Fruit fly (Drosophila melanogaster) whole organism, embryonic: Measurements from ENCODE around the gene CG13386.

ENCODE experiments used
- Antp ChIP-seq: fragments of 200-800 bp; sonication (Bioruptor generic); optimal IDR thresholded peaks from 3 replicates; lab custom pipeline; 2016; ENCODE audit warnings: missing biosample characterization, missing genetic modification characterization
- Atf-2 ChIP-seq: fragments of 200-800 bp; sonication (Bioruptor generic); optimal IDR thresholded peaks from 2 replicates; lab custom pipeline; 2016; ENCODE audit warnings: missing biosample characterization, missing genetic modification characterization
- B-H1 ChIP-seq: fragments of 200-800 bp; sonication (Bioruptor generic); IDR thresholded peaks from 3 replicates; pipeline ENCODE4 v1.3.6; 2022; ENCODE audit warnings: missing biosample characterization, missing genetic modification characterization
- CG10462 ChIP-seq: fragments of 200-800 bp; sonication (Bioruptor generic); optimal IDR thresholded peaks from 2 replicates; lab custom pipeline; 2016; ENCODE audit warnings: missing biosample characterization, missing genetic modification characterization
- CG11085 ChIP-seq: fragments of 200-800 bp; sonication (Bioruptor generic); IDR thresholded peaks from 2 replicates; pipeline ENCODE4 v1.3.6; 2022; ENCODE audit warnings: missing biosample characterization, missing genetic modification characterization
- CG13624 ChIP-seq: fragments of 200-800 bp; sonication (Bioruptor generic); optimal IDR thresholded peaks from 2 replicates; lab custom pipeline; 2016; ENCODE audit warnings: missing biosample characterization, missing genetic modification characterization
- CG15601 ChIP-seq: fragments of 200-800 bp; sonication (Bioruptor generic); optimal IDR thresholded peaks from 3 replicates; lab custom pipeline; 2019; ENCODE audit warnings: missing biosample characterization, mild to moderate bottlenecking, missing genetic modification characterization, moderate library complexity
- CG16863 ChIP-seq: fragments of 200-800 bp; sonication (Bioruptor generic); optimal IDR thresholded peaks from 3 replicates; lab custom pipeline; 2016; ENCODE audit warnings: missing biosample characterization, missing genetic modification characterization
- CG17361 ChIP-seq: fragments of 200-800 bp; sonication (Bioruptor generic); IDR thresholded peaks from 3 replicates; pipeline ENCODE4 v1.3.6; 2022; ENCODE audit warnings: missing biosample characterization, missing genetic modification characterization
- CG17829 ChIP-seq: fragments of 200-800 bp; optimal IDR thresholded peaks from 2 replicates; lab custom pipeline; 2019; ENCODE audit warnings: missing biosample characterization, mild to moderate bottlenecking, missing genetic modification characterization, moderate library complexity
- CG2199 ChIP-seq: fragments of 200-800 bp; sonication (Bioruptor generic); IDR thresholded peaks from 3 replicates; pipeline ENCODE4 v1.3.6; 2022; ENCODE audit warnings: missing biosample characterization, missing genetic modification characterization
- CG31365 ChIP-seq: fragments of 200-800 bp; sonication (Bioruptor generic); optimal IDR thresholded peaks from 2 replicates; lab custom pipeline; 2018; ENCODE audit warnings: missing biosample characterization, mild to moderate bottlenecking, missing genetic modification characterization
- CG32532 ChIP-seq: fragments of 200-800 bp; sonication (Bioruptor generic); IDR thresholded peaks from 2 replicates; pipeline ENCODE4 v1.3.6; 2022; ENCODE audit warnings: missing biosample characterization, missing genetic modification characterization
- CG3995 ChIP-seq: fragments of 200-800 bp; sonication (Bioruptor generic); optimal IDR thresholded peaks from 3 replicates; lab custom pipeline; 2016; ENCODE audit warnings: missing biosample characterization, missing genetic modification characterization
- CG42726 ChIP-seq: fragments of 200-800 bp; sonication (Bioruptor generic); IDR thresholded peaks from 2 replicates; pipeline ENCODE4 v1.3.6; 2022; ENCODE audit warnings: missing biosample characterization, missing genetic modification characterization; ENCODE audit not compliant: partially characterized antibody
- CG7372 ChIP-seq: fragments of 200-800 bp; sonication (Bioruptor generic); IDR thresholded peaks from 2 replicates; pipeline ENCODE4 v1.3.6; 2022; ENCODE audit warnings: missing biosample characterization, missing genetic modification characterization
- CG7745 ChIP-seq: fragments of 200-800 bp; sonication (Bioruptor generic); optimal IDR thresholded peaks from 2 replicates; lab custom pipeline; 2018; ENCODE audit warnings: missing biosample characterization, mild to moderate bottlenecking, missing genetic modification characterization, moderate library complexity
- CG8388 ChIP-seq: fragments of 200-800 bp; sonication (Bioruptor generic); optimal IDR thresholded peaks from 2 replicates; lab custom pipeline; 2019; ENCODE audit warnings: missing biosample characterization, mild to moderate bottlenecking, missing genetic modification characterization, moderate library complexity
- CG9727 ChIP-seq: fragments of 200-800 bp; sonication (Bioruptor generic); optimal IDR thresholded peaks from 3 replicates; lab custom pipeline; 2017; ENCODE audit warnings: missing biosample characterization, mild to moderate bottlenecking, missing genetic modification characterization
- CkIIα-i1 ChIP-seq: fragments of 200-800 bp; sonication (Bioruptor generic); IDR thresholded peaks from 2 replicates; pipeline ENCODE4 v1.3.6; 2022; ENCODE audit warnings: missing biosample characterization, missing genetic modification characterization
- D19A ChIP-seq: fragments of 200-800 bp; optimal IDR thresholded peaks from 3 replicates; lab custom pipeline; 2019; ENCODE audit warnings: missing biosample characterization, mild to moderate bottlenecking, missing genetic modification characterization, moderate library complexity
- Eip74EF ChIP-seq, 2 experiments: fragments of 200-800 bp in 1 of 2; fragments of >200 bp in 1 of 2; sonication (Bioruptor generic) in 1 of 2; optimal IDR thresholded peaks; 2 replicates each; lab custom pipeline; 2017 to 2019; ENCODE audit warnings: missing biosample characterization in 2 of 2, missing genetic modification characterization in 2 of 2, mild to moderate bottlenecking in 1 of 2, moderate library complexity in 1 of 2
- Gug ChIP-seq: fragments of 200-800 bp; sonication (Bioruptor generic); IDR thresholded peaks from 4 replicates; pipeline ENCODE4 v1.3.6; 2022; ENCODE audit warnings: missing biosample characterization, missing genetic modification characterization
- Hsf ChIP-seq: fragments of 200-800 bp; sonication (Bioruptor generic); optimal IDR thresholded peaks from 3 replicates; lab custom pipeline; 2016; ENCODE audit warnings: missing biosample characterization, missing genetic modification characterization
- Mrtf ChIP-seq: fragments of 200-800 bp; sonication (Bioruptor generic); IDR thresholded peaks from 3 replicates; pipeline ENCODE4 v1.3.6; 2022; ENCODE audit warnings: missing biosample characterization, missing genetic modification characterization
- Nf-YC ChIP-seq: fragments of 200-800 bp; optimal IDR thresholded peaks from 3 replicates; lab custom pipeline; 2019; ENCODE audit warnings: missing biosample characterization, mild to moderate bottlenecking, missing genetic modification characterization, moderate library complexity
- NfI ChIP-seq: fragments of 200-800 bp; sonication (Bioruptor generic); optimal IDR thresholded peaks from 3 replicates; lab custom pipeline; 2018; ENCODE audit warnings: missing biosample characterization, mild to moderate bottlenecking, missing genetic modification characterization, moderate library complexity
- Xrp1 ChIP-seq: fragments of 200-800 bp; sonication (Bioruptor generic); IDR thresholded peaks from 2 replicates; pipeline ENCODE4 v1.3.6; 2022; ENCODE audit warnings: missing biosample characterization, missing genetic modification characterization
- az2 ChIP-seq: fragments of 200-800 bp; sonication (Bioruptor generic); optimal IDR thresholded peaks from 3 replicates; lab custom pipeline; 2016; ENCODE audit warnings: missing biosample characterization, missing genetic modification characterization
- cas ChIP-seq: fragments of 200-800 bp; sonication (Bioruptor generic); IDR thresholded peaks from 2 replicates; pipeline ENCODE4 v1.3.6; 2022; ENCODE audit warnings: missing biosample characterization, missing genetic modification characterization
- chinmo ChIP-seq: fragments of 200-800 bp; sonication (Bioruptor generic); IDR thresholded peaks from 4 replicates; pipeline ENCODE4 v1.3.6; 2022; ENCODE audit warnings: missing biosample characterization, missing genetic modification characterization; ENCODE audit not compliant: partially characterized antibody
- eve ChIP-seq, 2 experiments: fragments of >200 bp; optimal IDR thresholded peaks; 2 replicates each; lab custom pipeline; 2017; ENCODE audit warnings: missing biosample characterization in 2 of 2, missing genetic modification characterization in 2 of 2
- gro ChIP-seq: fragments of 200-800 bp; sonication (Bioruptor generic); optimal IDR thresholded peaks from 2 replicates; lab custom pipeline; 2016; ENCODE audit warnings: missing biosample characterization, missing genetic modification characterization
- ind ChIP-seq: fragments of 200-800 bp; sonication (Bioruptor generic); optimal IDR thresholded peaks from 3 replicates; lab custom pipeline; 2016; ENCODE audit warnings: missing biosample characterization, missing genetic modification characterization
- kay ChIP-seq: fragments of 200-800 bp; sonication (Bioruptor generic); optimal IDR thresholded peaks from 2 replicates; lab custom pipeline; 2016; ENCODE audit warnings: missing biosample characterization, missing genetic modification characterization
- klu ChIP-seq: fragments of 200-800 bp; sonication (Bioruptor generic); IDR thresholded peaks from 2 replicates; pipeline ENCODE4 v1.3.6; 2022; ENCODE audit warnings: missing biosample characterization, missing genetic modification characterization
- mirr ChIP-seq: fragments of 200-800 bp; sonication (Bioruptor generic); optimal IDR thresholded peaks from 3 replicates; lab custom pipeline; 2018; ENCODE audit warnings: missing biosample characterization, mild to moderate bottlenecking, missing genetic modification characterization
- nau ChIP-seq: fragments of 200-800 bp; sonication (Bioruptor generic); optimal IDR thresholded peaks from 3 replicates; lab custom pipeline; 2017; ENCODE audit warnings: missing biosample characterization, mild to moderate bottlenecking, missing genetic modification characterization, missing genetic modification reagents
- oc ChIP-seq: fragments of 200-800 bp; sonication (Bioruptor generic); optimal IDR thresholded peaks from 2 replicates; lab custom pipeline; 2018; ENCODE audit warnings: missing biosample characterization, mild to moderate bottlenecking, missing genetic modification characterization, moderate library complexity
- onecut ChIP-seq: fragments of 200-800 bp; sonication (Bioruptor generic); IDR thresholded peaks from 2 replicates; pipeline ENCODE4 v1.3.6; 2022; ENCODE audit warnings: missing biosample characterization, missing genetic modification characterization
- otp ChIP-seq: fragments of 200-800 bp; sonication (Bioruptor generic); IDR thresholded peaks from 3 replicates; pipeline ENCODE4, ENCODE4 v1.3.6; 2022; ENCODE audit warnings: missing biosample characterization, missing genetic modification characterization
- pita ChIP-seq: fragments of 200-800 bp; sonication (Bioruptor generic); optimal IDR thresholded peaks from 2 replicates; lab custom pipeline; 2017; ENCODE audit warnings: missing biosample characterization, mild to moderate bottlenecking, missing genetic modification characterization
- repo ChIP-seq: fragments of 200-800 bp; sonication (Bioruptor generic); optimal IDR thresholded peaks from 2 replicates; lab custom pipeline; 2016; ENCODE audit warnings: missing biosample characterization, missing genetic modification characterization
- stc ChIP-seq: fragments of 200-800 bp; sonication (Bioruptor generic); IDR thresholded peaks from 2 replicates; pipeline ENCODE4 v1.3.6; 2022; ENCODE audit warnings: missing biosample characterization, missing genetic modification characterization
- tna ChIP-seq: fragments of 200-800 bp; sonication (Bioruptor generic); IDR thresholded peaks from 2 replicates; pipeline ENCODE4 v1.3.6; 2022; ENCODE audit warnings: missing biosample characterization, missing genetic modification characterization; ENCODE audit not compliant: partially characterized antibody
- tup ChIP-seq: fragments of 200-800 bp; sonication (Bioruptor generic); optimal IDR thresholded peaks from 2 replicates; lab custom pipeline; 2016; ENCODE audit warnings: missing biosample characterization, mild to moderate bottlenecking, missing genetic modification characterization, moderate library complexity
- unpg ChIP-seq: fragments of 200-800 bp; sonication (Bioruptor generic); optimal IDR thresholded peaks from 3 replicates; lab custom pipeline; 2018; ENCODE audit warnings: missing biosample characterization, mild to moderate bottlenecking, missing genetic modification characterization, moderate library complexity
- wor ChIP-seq: fragments of 200-800 bp; sonication (Bioruptor generic); IDR thresholded peaks from 2 replicates; pipeline ENCODE4 v1.3.6; 2022; ENCODE audit warnings: missing biosample characterization, missing genetic modification characterization

Gene CG13386

dm6 chr2L:8370364-8371326 lies 28.2 kb upstream of the CG13386 start, which contains the start of gene CG17292 (continued):
- no peak for TF ChIP-seq CG17361 (GFP tag; lab: Robert Waterston, UW)
- TF ChIP-seq CG9727 (GFP tag; lab: Kevin White, UChicago): peak; percentile 45
- peak; percentile 43; the same call in 1 of the 2 replicates for TF ChIP-seq CG7372 (GFP tag; lab: Robert Waterston, UW)
- TF ChIP-seq repo (GFP tag; lab: Kevin White, UChicago): peak; percentile 26
- TF ChIP-seq tna (GFP tag; lab: Robert Waterston, UW): peak; percentile 95
- peak; percentile 76 for TF ChIP-seq nau
- peak; percentile 22 for TF ChIP-seq D19A (tag; lab: Kevin White, UChicago)
- peak; percentile 72 for TF ChIP-seq CG32532 (GFP tag; lab: Robert Waterston, UW)
- no peak for TF ChIP-seq CG2199
- TF ChIP-seq Eip74EF (GFP tag; optimal IDR thresholded peaks at IDR 0.05; lab: Kevin White, UChicago): peak in 1 of 2 experiments; percentile 48
- TF ChIP-seq CG7745 (tag; lab: Kevin White, UChicago): no peak
- TF ChIP-seq otp (GFP tag; lab: Robert Waterston, UW): peak; percentile 59; the same call in 1 of the 3 replicates
- TF ChIP-seq CG3995 (GFP tag; lab: Kevin White, UChicago): peak; percentile 19
- TF ChIP-seq onecut (GFP tag; lab: Robert Waterston, UW): peak; percentile 54; the same call in 1 of the 2 replicates
- TF ChIP-seq Gug: peak; percentile 40; the same call in 2 of the 4 replicates
- TF ChIP-seq CG10462 (GFP tag; lab: Kevin White, UChicago): no peak
- TF ChIP-seq Mrtf (GFP tag; lab: Robert Waterston, UW): no peak; the same call in 2 of the 3 replicates
- peak; percentile 40; the same call in 1 of the 2 replicates for TF ChIP-seq cas (GFP tag; lab: Robert Waterston, UW)
- TF ChIP-seq Xrp1 (GFP tag; lab: Robert Waterston, UW): peak; percentile 63
- peak; percentile 32; the same call in 1 of the 2 replicates for TF ChIP-seq CG11085
- no peak for TF ChIP-seq az2 (GFP tag; lab: Kevin White, UChicago)
- TF ChIP-seq Atf-2: no peak
- peak; percentile 74 for TF ChIP-seq CG42726 (GFP tag; lab: Robert Waterston, UW)
- TF ChIP-seq tup: no peak
- TF ChIP-seq Hsf: no peak
- no peak for TF ChIP-seq pita (GFP tag; lab: Kevin White, UChicago)
- TF ChIP-seq CG16863: peak; percentile 6
- peak; percentile 27 for TF ChIP-seq NfI (GFP tag; lab: Kevin White, UChicago)
- TF ChIP-seq mirr (GFP tag; lab: Kevin White, UChicago): peak; percentile 62
- peak; percentile 71 for TF ChIP-seq gro (GFP tag; lab: Kevin White, UChicago)
- no peak for TF ChIP-seq kay (GFP tag; lab: Kevin White, UChicago)
- TF ChIP-seq CG15601 (tag; lab: Kevin White, UChicago): peak; percentile 33
- peak; percentile 38 for TF ChIP-seq unpg (GFP tag; lab: Kevin White, UChicago)
- TF ChIP-seq CG17829 (tag; lab: Kevin White, UChicago): no peak
- peak; percentile 70 for TF ChIP-seq oc (tag; lab: Kevin White, UChicago)
- TF ChIP-seq ind (GFP tag; lab: Kevin White, UChicago): no peak
- TF ChIP-seq CG31365 (tag; lab: Kevin White, UChicago): peak; percentile 24
- no peak for TF ChIP-seq wor (GFP tag; lab: Robert Waterston, UW)
- peak; percentile 97 for TF ChIP-seq Nf-YC (tag; lab: Kevin White, UChicago)
- TF ChIP-seq CG8388 (GFP tag; lab: Kevin White, UChicago): no peak
- TF ChIP-seq CG13624 (GFP tag; lab: Kevin White, UChicago): peak; percentile 69
- TF ChIP-seq B-H1: no peak; the same call in 2 of the 3 replicates
- TF ChIP-seq stc (GFP tag; lab: Robert Waterston, UW): 0 out of 2 replicates have a peak, but pooled peaks have one; percentile 40
- no peak for TF ChIP-seq klu (GFP tag; lab: Robert Waterston, UW)
- no peak for TF ChIP-seq CkIIα-i1 (GFP tag; lab: Robert Waterston, UW)
- TF ChIP-seq Antp (GFP tag; lab: Kevin White, UChicago): peak; percentile 20
- TF ChIP-seq chinmo (GFP tag; lab: Robert Waterston, UW): peak; percentile 93
- no peak for TF ChIP-seq eve (GFP tag; optimal IDR thresholded peaks at IDR 0.05; lab: Kevin White, UChicago)
